Worm (Caenorhabditis elegans) whole organism, L2 larva: Measurements from ENCODE around the gene R09H10.3.

ENCODE experiments used
- F13H6.1 ChIP-seq: sonication (generic microtip); optimal IDR thresholded peaks from 2 replicates; lab custom pipeline; 2016; ENCODE audit warnings: missing genetic modification characterization, missing compliant biosample characterization
- ama-1 ChIP-seq: fragments of 150-350 bp; optimal IDR thresholded peaks from 2 replicates; lab custom pipeline; 2018; ENCODE audit warnings: inconsistent platforms
- ceh-16 ChIP-seq: fragments of 150-350 bp; optimal IDR thresholded peaks from 2 replicates; lab custom pipeline; 2014; ENCODE audit warnings: missing biosample characterization, missing genetic modification characterization
- egl-27 ChIP-seq: sonication (generic microtip); optimal IDR thresholded peaks from 3 replicates; lab custom pipeline; 2017; ENCODE audit warnings: missing biosample characterization, missing genetic modification reagents, missing genetic modification characterization
- lin-13 ChIP-seq: fragments of 150-350 bp; optimal IDR thresholded peaks from 2 replicates; lab custom pipeline; 2014; ENCODE audit warnings: missing biosample characterization, missing genetic modification reagents, missing genetic modification characterization
- mdl-1 ChIP-seq, 2 experiments: fragments of 150-350 bp in 1 of 2; sonication (generic microtip) in 1 of 2; optimal IDR thresholded peaks; 2 replicates each; lab custom pipeline; 2017; ENCODE audit warnings: missing biosample characterization in 2 of 2, missing genetic modification characterization in 2 of 2
- nhr-12 ChIP-seq: fragments of 150-350 bp; optimal IDR thresholded peaks from 2 replicates; lab custom pipeline; 2014; ENCODE audit warnings: missing biosample characterization, missing genetic modification characterization
- nhr-25 ChIP-seq: fragments of 150-350 bp; sonication (generic microtip); optimal IDR thresholded peaks from 3 replicates; lab custom pipeline; 2014; ENCODE audit warnings: missing biosample characterization, missing genetic modification characterization
- sem-4 ChIP-seq: fragments of 150-350 bp; optimal IDR thresholded peaks from 2 replicates; lab custom pipeline; 2014; ENCODE audit warnings: missing biosample characterization, missing genetic modification reagents, missing genetic modification characterization
- ztf-4 ChIP-seq: fragments of 150-350 bp; optimal IDR thresholded peaks from 2 replicates; lab custom pipeline; 2014; ENCODE audit warnings: missing biosample characterization, missing genetic modification characterization

ce11 chrIV:10590649-10591048 lies 16.2 kb upstream of the R09H10.3 start, which contains the start of the genes C43F9.5 and nkb-2:
- TF ChIP-seq lin-13 (GFP tag; lab: Kevin White, UChicago) (no peak), mdl-1 (tag; optimal IDR thresholded peaks at IDR 0.05; lab: Kevin White, UChicago) (no peak), ama-1 (no peak), nhr-12 (tag; lab: Kevin White, UChicago) (no peak), sem-4 (tag; lab: Kevin White, UChicago) (no peak), egl-27 (tag; lab: Kevin White, UChicago) (no peak), ztf-4 (tag; lab: Kevin White, UChicago) (no peak), ceh-16 (no peak), nhr-25 (tag; lab: Kevin White, UChicago) (no peak), F13H6.1 (no peak)
